Fruit fly (Drosophila melanogaster) whole organism, embryonic: ENCODE results near the gene jdp.
A peak's percentile ranks its signal among the peaks of the same experiment; 100 is the strongest.

Source experiments
- Atf6 ChIP-seq: fragments of 200-800 bp; sonication (Bioruptor generic); IDR thresholded peaks from 2 replicates; pipeline ENCODE4 v1.3.6; 2022; ENCODE audit warnings: missing biosample characterization, missing genetic modification characterization
- Awh ChIP-seq: fragments of 200-800 bp; sonication (Bioruptor generic); IDR thresholded peaks from 2 replicates; pipeline ENCODE4, ENCODE4 v1.3.6; 2022; ENCODE audit warnings: missing biosample characterization, missing genetic modification characterization
- CG10979 ChIP-seq: fragments of 200-800 bp; sonication (Bioruptor generic); optimal IDR thresholded peaks from 2 replicates; lab custom pipeline; 2018; ENCODE audit warnings: missing biosample characterization, mild to moderate bottlenecking, missing genetic modification characterization, moderate library complexity
- CG11504 ChIP-seq: fragments of 200-800 bp; sonication (Bioruptor generic); optimal IDR thresholded peaks from 3 replicates; lab custom pipeline; 2019; ENCODE audit warnings: missing biosample characterization, mild to moderate bottlenecking, missing genetic modification characterization, moderate library complexity
- CG11695 ChIP-seq: fragments of 200-800 bp; sonication (Bioruptor generic); IDR thresholded peaks from 3 replicates; pipeline ENCODE4 v1.3.6; 2022; ENCODE audit warnings: missing biosample characterization, missing genetic modification characterization
- CG11723 ChIP-seq: fragments of 200-800 bp; sonication (Bioruptor generic); optimal IDR thresholded peaks from 2 replicates; lab custom pipeline; 2017; ENCODE audit warnings: missing biosample characterization, mild to moderate bottlenecking, missing genetic modification characterization
- CG12391 ChIP-seq: fragments of 200-800 bp; sonication (Bioruptor generic); optimal IDR thresholded peaks from 3 replicates; lab custom pipeline; 2018; ENCODE audit warnings: missing biosample characterization, mild to moderate bottlenecking, missing genetic modification characterization, moderate library complexity
- CG12769 ChIP-seq: fragments of 200-800 bp; sonication (Bioruptor generic); optimal IDR thresholded peaks from 2 replicates; lab custom pipeline; 2019; ENCODE audit warnings: missing biosample characterization, mild to moderate bottlenecking, missing genetic modification characterization, moderate library complexity
- CG14014 ChIP-seq: fragments of 200-800 bp; sonication (Bioruptor generic); IDR thresholded peaks from 2 replicates; pipeline ENCODE4 v1.3.6; 2022; ENCODE audit warnings: missing biosample characterization, missing genetic modification characterization
- CG15269 ChIP-seq: fragments of 200-800 bp; sonication (Bioruptor generic); optimal IDR thresholded peaks from 2 replicates; lab custom pipeline; 2018; ENCODE audit warnings: missing biosample characterization, mild to moderate bottlenecking, missing genetic modification characterization, moderate library complexity
- CG16815 ChIP-seq: fragments of 200-800 bp; sonication (Bioruptor generic); optimal IDR thresholded peaks from 3 replicates; lab custom pipeline; 2017; ENCODE audit warnings: missing biosample characterization, mild to moderate bottlenecking, missing genetic modification characterization
- CG17612 ChIP-seq: fragments of 200-800 bp; sonication (Bioruptor generic); IDR thresholded peaks from 2 replicates; pipeline ENCODE4 v1.3.6; 2022; ENCODE audit warnings: missing biosample characterization, missing genetic modification characterization
- CG18619 ChIP-seq: fragments of 200-800 bp; sonication (Bioruptor generic); optimal IDR thresholded peaks from 3 replicates; lab custom pipeline; 2017; ENCODE audit warnings: missing biosample characterization, mild to moderate bottlenecking, missing genetic modification characterization
- CG2678 ChIP-seq: fragments of 200-800 bp; sonication (Bioruptor generic); optimal IDR thresholded peaks from 3 replicates; lab custom pipeline; 2019; ENCODE audit warnings: missing biosample characterization, mild to moderate bottlenecking, missing genetic modification characterization, moderate library complexity
- CG2712 ChIP-seq: fragments of 200-800 bp; optimal IDR thresholded peaks from 3 replicates; lab custom pipeline; 2019; ENCODE audit warnings: missing biosample characterization, mild to moderate bottlenecking, missing genetic modification characterization, moderate library complexity
- CG32772 ChIP-seq: fragments of 200-800 bp; sonication (Bioruptor generic); IDR thresholded peaks from 2 replicates; pipeline ENCODE4 v1.3.6; 2022; ENCODE audit warnings: missing biosample characterization, missing genetic modification characterization
- CG33557 ChIP-seq: fragments of 200-800 bp; sonication (Bioruptor generic); optimal IDR thresholded peaks from 2 replicates; lab custom pipeline; 2019; ENCODE audit warnings: missing biosample characterization, mild to moderate bottlenecking, missing genetic modification characterization, moderate library complexity
- CG34422 ChIP-seq: fragments of 200-800 bp; sonication (Bioruptor generic); IDR thresholded peaks from 3 replicates; pipeline ENCODE4 v1.3.6; 2022; ENCODE audit warnings: missing biosample characterization, missing genetic modification characterization
- CG6765 ChIP-seq: fragments of 200-800 bp; sonication (Bioruptor generic); optimal IDR thresholded peaks from 3 replicates; lab custom pipeline; 2017; ENCODE audit warnings: missing biosample characterization, mild to moderate bottlenecking, missing genetic modification characterization
- CG7357 ChIP-seq: fragments of 200-800 bp; sonication (Bioruptor generic); IDR thresholded peaks from 3 replicates; pipeline ENCODE4 v1.3.6; 2022; ENCODE audit warnings: missing biosample characterization, missing genetic modification characterization
- CG8924 ChIP-seq: fragments of 200-800 bp; optimal IDR thresholded peaks from 3 replicates; lab custom pipeline; 2019; ENCODE audit warnings: missing biosample characterization, mild to moderate bottlenecking, missing genetic modification characterization, moderate library complexity
- CG8944 ChIP-seq: fragments of 200-800 bp; sonication (Bioruptor generic); optimal IDR thresholded peaks from 3 replicates; lab custom pipeline; 2016; ENCODE audit warnings: missing biosample characterization, missing genetic modification characterization
- CHES-1-like ChIP-seq: fragments of 200-800 bp; sonication (Bioruptor generic); optimal IDR thresholded peaks from 2 replicates; lab custom pipeline; 2016; ENCODE audit warnings: missing biosample characterization, missing genetic modification characterization
- D19A ChIP-seq: fragments of 200-800 bp; optimal IDR thresholded peaks from 3 replicates; lab custom pipeline; 2019; ENCODE audit warnings: missing biosample characterization, mild to moderate bottlenecking, missing genetic modification characterization, moderate library complexity
- Med ChIP-seq: fragments of 200-800 bp; sonication (Bioruptor generic); peaks from one replicate; lab custom pipeline; 2016; ENCODE audit warnings: missing biosample characterization, missing genetic modification characterization, mild to moderate bottlenecking, inconsistent platforms, moderate library complexity
- Oli ChIP-seq: fragments of 200-800 bp; sonication (Bioruptor generic); optimal IDR thresholded peaks from 2 replicates; lab custom pipeline; 2018; ENCODE audit warnings: missing biosample characterization, mild to moderate bottlenecking, missing genetic modification characterization, moderate library complexity
- Sox102F ChIP-seq: fragments of 200-800 bp; sonication (Bioruptor generic); optimal IDR thresholded peaks from 2 replicates; lab custom pipeline; 2018; ENCODE audit warnings: missing biosample characterization, mild to moderate bottlenecking, missing genetic modification characterization, moderate library complexity
- Sry-δ ChIP-seq: fragments of 200-800 bp; sonication (Bioruptor generic); optimal IDR thresholded peaks from 2 replicates; lab custom pipeline; 2016; ENCODE audit warnings: missing biosample characterization, missing genetic modification characterization
- Ssrp ChIP-seq: fragments of 200-800 bp; sonication (Bioruptor generic); optimal IDR thresholded peaks from 2 replicates; lab custom pipeline; 2018; ENCODE audit warnings: missing biosample characterization, mild to moderate bottlenecking, missing genetic modification characterization, moderate library complexity
- Tbp ChIP-seq: fragments of >200 bp; optimal IDR thresholded peaks from 2 replicates; lab custom pipeline; 2018; ENCODE audit warnings: missing biosample characterization, missing genetic modification characterization
- Trl ChIP-seq, 3 experiments: fragments of >200 bp in 2 of 3; fragments of 200-800 bp in 1 of 3; sonication (Bioruptor generic) in 1 of 3; optimal IDR thresholded peaks; 2 replicates in 1 of 3; 3 replicates in 2 of 3; lab custom pipeline; 2016 to 2017; ENCODE audit warnings: missing biosample characterization in 1 of 3, missing genetic modification characterization in 1 of 3
- bcd ChIP-seq: fragments of 200-800 bp; sonication (Bioruptor generic); optimal IDR thresholded peaks from 2 replicates; lab custom pipeline; 2017; ENCODE audit warnings: missing biosample characterization, mild to moderate bottlenecking, missing genetic modification characterization
- bsh ChIP-seq, 2 experiments: fragments of 200-800 bp; sonication (Bioruptor generic); optimal IDR thresholded peaks; 2 replicates each; lab custom pipeline; 2017 to 2018; ENCODE audit warnings: mild to moderate bottlenecking in 2 of 2, missing biosample characterization in 2 of 2, missing genetic modification characterization in 2 of 2, moderate library complexity in 1 of 2
- chn ChIP-seq: fragments of 200-800 bp; sonication (Bioruptor generic); optimal IDR thresholded peaks from 2 replicates; lab custom pipeline; 2016; ENCODE audit warnings: missing biosample characterization, missing genetic modification characterization
- ci ChIP-seq: fragments of 200-800 bp; sonication (Bioruptor generic); IDR thresholded peaks from 3 replicates; pipeline ENCODE4 v1.3.6; 2022; ENCODE audit warnings: missing biosample characterization, missing genetic modification characterization
- dmrt99B ChIP-seq: fragments of 200-800 bp; sonication (Bioruptor generic); optimal IDR thresholded peaks from 2 replicates; lab custom pipeline; 2018; ENCODE audit warnings: missing biosample characterization, mild to moderate bottlenecking, missing genetic modification characterization, moderate library complexity
- eve ChIP-seq, 2 experiments: fragments of >200 bp; optimal IDR thresholded peaks; 2 replicates each; lab custom pipeline; 2017; ENCODE audit warnings: missing biosample characterization in 2 of 2, missing genetic modification characterization in 2 of 2
- gem ChIP-seq: fragments of 200-800 bp; sonication (Bioruptor generic); optimal IDR thresholded peaks from 2 replicates; lab custom pipeline; 2019; ENCODE audit warnings: missing biosample characterization, mild to moderate bottlenecking, missing genetic modification characterization, moderate library complexity
- gro ChIP-seq: fragments of 200-800 bp; sonication (Bioruptor generic); optimal IDR thresholded peaks from 2 replicates; lab custom pipeline; 2016; ENCODE audit warnings: missing biosample characterization, missing genetic modification characterization
- lab ChIP-seq: fragments of 200-800 bp; sonication (Bioruptor generic); optimal IDR thresholded peaks from 3 replicates; lab custom pipeline; 2017; ENCODE audit warnings: missing biosample characterization, missing genetic modification characterization, mild to moderate bottlenecking, moderate library complexity, missing genetic modification reagents
- lmd ChIP-seq: fragments of 200-800 bp; sonication (Bioruptor generic); IDR thresholded peaks from 2 replicates; pipeline ENCODE4 v1.3.6; 2022; ENCODE audit warnings: missing biosample characterization, missing genetic modification characterization
- prd ChIP-seq, 3 experiments: fragments of >200 bp in 2 of 3; fragments of 200-800 bp in 1 of 3; sonication (Bioruptor generic) in 1 of 3; optimal IDR thresholded peaks in 2 of 3; IDR thresholded peaks in 1 of 3; 2 replicates in 2 of 3; 3 replicates in 1 of 3; pipeline versions ENCODE4 v1.3.6 to Lab custom; 2017 to 2022; ENCODE audit warnings: missing biosample characterization in 1 of 3, missing genetic modification characterization in 1 of 3
- row ChIP-seq: fragments of 200-800 bp; sonication (Bioruptor generic); IDR thresholded peaks from 3 replicates; pipeline ENCODE4 v1.3.6; 2022; ENCODE audit warnings: missing biosample characterization, missing genetic modification characterization
- sens ChIP-seq: fragments of 200-800 bp; sonication (Bioruptor generic); peaks from one replicate; lab custom pipeline; 2016; ENCODE audit warnings: missing biosample characterization, missing genetic modification characterization
- tgo ChIP-seq: fragments of 200-800 bp; sonication (Bioruptor generic); IDR thresholded peaks from 3 replicates; pipeline ENCODE4 v1.3.6; 2022; ENCODE audit warnings: missing biosample characterization, missing genetic modification characterization
- unpg ChIP-seq: fragments of 200-800 bp; sonication (Bioruptor generic); optimal IDR thresholded peaks from 3 replicates; lab custom pipeline; 2018; ENCODE audit warnings: missing biosample characterization, mild to moderate bottlenecking, missing genetic modification characterization, moderate library complexity
- vvl ChIP-seq: fragments of 200-800 bp; sonication (Bioruptor generic); IDR thresholded peaks from 2 replicates; pipeline ENCODE4 v1.3.6; 2022; ENCODE audit warnings: missing biosample characterization, missing genetic modification characterization
- wek ChIP-seq: fragments of 200-800 bp; sonication (Bioruptor generic); optimal IDR thresholded peaks from 3 replicates; lab custom pipeline; 2018; ENCODE audit warnings: missing biosample characterization, mild to moderate bottlenecking, missing genetic modification characterization, moderate library complexity

jdp gene

DNA sequence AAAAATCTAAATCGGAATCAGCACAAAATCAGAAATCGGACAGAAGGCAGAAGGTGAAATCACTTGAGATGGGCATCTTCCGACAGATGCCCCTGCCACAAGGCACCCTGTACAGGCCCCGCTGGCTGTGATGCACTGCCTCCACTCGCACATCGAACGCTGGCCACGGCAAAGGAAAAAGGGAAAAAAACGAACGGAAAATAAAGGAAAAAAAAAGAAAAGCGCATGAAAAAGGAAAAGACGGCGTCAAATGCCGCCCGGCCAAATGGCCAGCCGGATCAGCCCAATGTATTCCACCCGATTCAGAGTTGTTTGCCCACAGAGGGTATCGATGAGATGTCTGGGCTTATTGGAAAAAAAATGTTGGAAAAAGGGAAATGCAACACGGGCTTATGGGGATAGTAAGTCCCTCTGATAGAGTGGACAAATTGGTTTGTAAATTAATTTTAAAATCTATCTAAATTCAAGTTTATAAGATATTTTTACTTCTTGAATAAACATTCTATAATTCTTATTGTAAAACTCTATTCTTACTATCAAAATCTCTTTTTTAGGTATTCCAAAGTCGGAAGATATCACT lies 4.4 kb upstream of the jdp start (continued):
- no peak for TF ChIP-seq CG14014
- peak; percentile 31 for TF ChIP-seq D19A (tag; lab: Kevin White, UChicago)
- TF ChIP-seq CG17612 (GFP tag; lab: Robert Waterston, UW) = no peak
- TF ChIP-seq Sry-δ (GFP tag; lab: Kevin White, UChicago) = no peak
- no peak for TF ChIP-seq CG6765 (GFP tag; lab: Kevin White, UChicago)
- peak; percentile 5 for TF ChIP-seq bcd (GFP tag; lab: Kevin White, UChicago)
- TF ChIP-seq chn (GFP tag; lab: Kevin White, UChicago) = no peak
- no peak for TF ChIP-seq Awh (GFP tag; lab: Robert Waterston, UW)
- TF ChIP-seq CG10979 = peak; percentile 18
- TF ChIP-seq CG8924 (tag; lab: Kevin White, UChicago) = no peak

DNA sequence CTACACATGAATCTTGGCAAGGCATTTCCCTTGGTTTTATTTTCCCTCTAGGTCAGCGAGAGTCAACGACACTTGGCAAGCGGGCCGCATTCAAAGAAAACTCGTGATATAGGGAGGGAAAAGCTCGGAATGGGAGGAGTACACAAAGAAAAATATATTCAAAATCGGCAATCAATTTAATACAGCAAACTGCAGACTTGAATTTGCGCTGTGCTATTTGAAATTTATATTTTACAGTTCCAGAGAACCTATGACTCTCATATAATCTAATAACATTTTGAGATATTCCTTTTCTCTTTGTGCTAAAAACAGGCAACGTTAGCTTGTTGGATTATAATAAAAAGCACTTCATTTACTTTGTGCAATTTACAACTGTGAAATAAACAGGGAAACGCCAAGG lies 2.7 kb upstream of the jdp start:
- no peak for TF ChIP-seq CG15269
- no peak; the same call in 2 of the 3 replicates for TF ChIP-seq row (GFP tag; lab: Robert Waterston, UW)
- TF ChIP-seq CG8944 (GFP tag; lab: Kevin White, UChicago) = no peak
- TF ChIP-seq CHES-1-like (GFP tag; lab: Kevin White, UChicago) = no peak
- TF ChIP-seq dmrt99B (tag; lab: Kevin White, UChicago) = peak; percentile 2
- TF ChIP-seq Ssrp (tag; lab: Kevin White, UChicago) = no peak
- TF ChIP-seq CG2678 (tag; lab: Kevin White, UChicago) = peak; percentile 15
- TF ChIP-seq ci (GFP tag; lab: Robert Waterston, UW) = 0 out of 3 replicates have a peak, but pooled peaks have one; percentile 30
- TF ChIP-seq CG33557 (GFP tag; lab: Kevin White, UChicago) = no peak
- peak; percentile 19 for TF ChIP-seq CG12391 (tag; lab: Kevin White, UChicago)
- peak; percentile 23 for TF ChIP-seq Sox102F (GFP tag; lab: Kevin White, UChicago)
- 0 out of 2 replicates have a peak, but pooled peaks have one; percentile 19 for TF ChIP-seq lmd
- peak; percentile 28 for TF ChIP-seq gem (tag; lab: Kevin White, UChicago)
- no peak for TF ChIP-seq tgo (GFP tag; lab: Robert Waterston, UW)
- no peak for TF ChIP-seq CG18619
- no peak for TF ChIP-seq Oli (tag; lab: Kevin White, UChicago)
- peak; percentile 48 for TF ChIP-seq Med (GFP tag; lab: Kevin White, UChicago)
- TF ChIP-seq CG16815 = no peak
- peak; percentile 9 for TF ChIP-seq unpg
- TF ChIP-seq bsh (GFP tag; optimal IDR thresholded peaks at IDR 0.05; lab: Kevin White, UChicago) = peak in 1 of 2 experiments; percentile 29
- no peak for TF ChIP-seq wek (GFP tag; lab: Kevin White, UChicago)
- TF ChIP-seq vvl (GFP tag; lab: Robert Waterston, UW) = peak; percentile 20; the same call in 1 of the 2 replicates
- TF ChIP-seq lab (GFP tag; lab: Kevin White, UChicago) = peak; percentile 9
- no peak for TF ChIP-seq Tbp (GFP tag; lab: Kevin White, UChicago)
- TF ChIP-seq CG34422 (GFP tag; lab: Robert Waterston, UW) = no peak
- peak; percentile 19 for TF ChIP-seq CG11504
- TF ChIP-seq CG32772 (GFP tag; lab: Robert Waterston, UW) = no peak
- TF ChIP-seq Atf6 (GFP tag; lab: Robert Waterston, UW) = no peak
- 0 out of 3 replicates have a peak, but pooled peaks have one; percentile 10 for TF ChIP-seq CG11695 (GFP tag; lab: Robert Waterston, UW)
- TF ChIP-seq eve (GFP tag; optimal IDR thresholded peaks at IDR 0.05; lab: Kevin White, UChicago) = peak in 1 of 2 experiments; percentile 23
- TF ChIP-seq CG7357 = no peak
- no peak for TF ChIP-seq gro
- peak; percentile 38 for TF ChIP-seq sens (GFP tag; lab: Kevin White, UChicago)
- TF ChIP-seq Trl (optimal IDR thresholded peaks at IDR 0.05; lab: Kevin White, UChicago) = no peak
- TF ChIP-seq Trl (GFP tag; optimal IDR thresholded peaks at IDR 0.05; lab: Kevin White, UChicago) = no peak
- TF ChIP-seq CG2712 (tag; lab: Kevin White, UChicago) = peak; percentile 6
- peak; percentile 65 for TF ChIP-seq CG12769 (tag; lab: Kevin White, UChicago)
- TF ChIP-seq CG11723 (GFP tag; lab: Kevin White, UChicago) = no peak
- TF ChIP-seq prd (optimal IDR thresholded peaks at IDR 0.05; lab: Kevin White, UChicago) = no peak
- TF ChIP-seq prd (GFP tag; IDR thresholded peaks at IDR 0.05; lab: Robert Waterston, UW) = 0 out of 3 replicates have a peak, but pooled peaks have one; percentile 14
